Fruit fly (Drosophila melanogaster): ENCODE measurements around the gene CG5623.

Gene CG5623

dm6 chr3R:15767338-15767737 is at the start of gene CG5623:
Gene CG5623 (minus strand): TSS chr3R:15767438.
- no peak for TF ChIP-seq Atf3 (GFP tag; optimal IDR thresholded peaks at IDR 0.05)
- no peak for TF ChIP-seq pzg (GFP tag; optimal IDR thresholded peaks at IDR 0.05)
- no peak for TF ChIP-seq D19B (GFP tag; optimal IDR thresholded peaks at IDR 0.05)
- no peak for TF ChIP-seq CG6683 (GFP tag; optimal IDR thresholded peaks at IDR 0.05)
- TF ChIP-seq bab2 (GFP tag; optimal IDR thresholded peaks at IDR 0.05), result no peak
- TF ChIP-seq BEAF-32 (GFP tag; optimal IDR thresholded peaks at IDR 0.05), result no peak

- TF ChIP-seq ATbp (GFP tag; optimal IDR thresholded peaks at IDR 0.05), result peak; percentile 1
- no peak for TF ChIP-seq Oaz (GFP tag; IDR thresholded peaks at IDR 0.05)
- TF ChIP-seq CG17328 (GFP tag; IDR thresholded peaks at IDR 0.05), result peak; percentile 56
- TF ChIP-seq dan (GFP tag; IDR thresholded peaks at IDR 0.05), result peak; percentile 21; the same call in 1 of the 2 replicates
- no peak for TF ChIP-seq pzg (GFP tag; optimal IDR thresholded peaks at IDR 0.05)
- peak; percentile 31; the same call in 1 of the 2 replicates for TF ChIP-seq CG10366 (GFP tag; IDR thresholded peaks at IDR 0.05)
- peak; percentile 17 for TF ChIP-seq ind (GFP tag; optimal IDR thresholded peaks at IDR 0.05)
- TF ChIP-seq esg (GFP tag; conservative IDR thresholded peaks at IDR 0.05), result peak; percentile 24; the same call in 1 of the 2 replicates
- 0 out of 2 replicates have a peak, but pooled peaks have one; percentile 39 for TF ChIP-seq CG4730 (GFP tag; IDR thresholded peaks at IDR 0.05)
- TF ChIP-seq pfk (GFP tag; optimal IDR thresholded peaks at IDR 0.05), result no peak
- 0 out of 2 replicates have a peak, but pooled peaks have one; percentile 22 for TF ChIP-seq Ptx1 (GFP tag; IDR thresholded peaks at IDR 0.05)
- no peak for TF ChIP-seq CG4360 (GFP tag; IDR thresholded peaks at IDR 0.05)
- TF ChIP-seq wdn (GFP tag; IDR thresholded peaks at IDR 0.05), result 0 out of 2 replicates have a peak, but pooled peaks have one; percentile 5
- peak; percentile 13; the same call in 1 of the 3 replicates for TF ChIP-seq CG2199 (GFP tag; IDR thresholded peaks at IDR 0.05)
- TF ChIP-seq CG4820 (GFP tag; optimal IDR thresholded peaks at IDR 0.05), result peak; percentile 17
- peak; percentile 30; the same call in 1 of the 2 replicates for TF ChIP-seq CG32532 (GFP tag; IDR thresholded peaks at IDR 0.05)
- peak; percentile 47; the same call in 1 of the 2 replicates for TF ChIP-seq Rx (GFP tag; IDR thresholded peaks at IDR 0.05)
- no peak for TF ChIP-seq scrt (GFP tag; optimal IDR thresholded peaks at IDR 0.05)
- no peak for TF ChIP-seq CHES-1-like (GFP tag; optimal IDR thresholded peaks at IDR 0.05)
- peak; percentile 53 for TF ChIP-seq gem (tag; optimal IDR thresholded peaks at IDR 0.05)
- TF ChIP-seq fd96Cb (tag; optimal IDR thresholded peaks at IDR 0.05), result peak; percentile 9
- TF ChIP-seq zfh2 (GFP tag; optimal IDR thresholded peaks at IDR 0.05), result no peak
- TF ChIP-seq CG10959 (GFP tag; IDR thresholded peaks at IDR 0.05), result peak; percentile 53; the same call in 1 of the 2 replicates
- TF ChIP-seq Drgx (GFP tag; IDR thresholded peaks at IDR 0.05), result peak; percentile 46; the same call in 1 of the 2 replicates
- peak; percentile 28 for TF ChIP-seq lilli (GFP tag; optimal IDR thresholded peaks at IDR 0.05)
- peak; percentile 67 for TF ChIP-seq Xrp1 (GFP tag; IDR thresholded peaks at IDR 0.05)
- 0 out of 2 replicates have a peak, but pooled peaks have one; percentile 20 for TF ChIP-seq Ada2b (GFP tag; IDR thresholded peaks at IDR 0.05)
- no peak for TF ChIP-seq hkb (optimal IDR thresholded peaks at IDR 0.05)
- TF ChIP-seq hkb (GFP tag; IDR thresholded peaks at IDR 0.05), result no peak
- no peak for TF ChIP-seq onecut (GFP tag; IDR thresholded peaks at IDR 0.05)
- TF ChIP-seq CG34422 (GFP tag; IDR thresholded peaks at IDR 0.05), result peak; percentile 52; the same call in 1 of the 3 replicates
- TF ChIP-seq wek (GFP tag; optimal IDR thresholded peaks at IDR 0.05), result no peak
- peak; percentile 33; the same call in 1 of the 2 replicates for TF ChIP-seq CG11247 (GFP tag; IDR thresholded peaks at IDR 0.05)
- TF ChIP-seq H15 (GFP tag; IDR thresholded peaks at IDR 0.05), result 0 out of 3 replicates have a peak, but pooled peaks have one; percentile 22
- TF ChIP-seq Gug (GFP tag; IDR thresholded peaks at IDR 0.05), result peak; percentile 19; the same call in 1 of the 4 replicates
- peak; percentile 1 for TF ChIP-seq CG5245 (GFP tag; optimal IDR thresholded peaks at IDR 0.05)
- peak; percentile 47 for TF ChIP-seq Sox102F (GFP tag; optimal IDR thresholded peaks at IDR 0.05)
- TF ChIP-seq pnt (GFP tag; optimal IDR thresholded peaks at IDR 0.05), result peak; percentile 29
- peak; percentile 6 for TF ChIP-seq CG16863 (GFP tag; optimal IDR thresholded peaks at IDR 0.05)
- TF ChIP-seq Oli (tag; optimal IDR thresholded peaks at IDR 0.05), result no peak
- peak; percentile 37 for TF ChIP-seq Xbp1 (GFP tag; optimal IDR thresholded peaks at IDR 0.05)
- TF ChIP-seq dpn (GFP tag; optimal IDR thresholded peaks at IDR 0.05), result peak in 1 of 2 experiments; percentile 2
- TF ChIP-seq ems (GFP tag; optimal IDR thresholded peaks at IDR 0.05), result no peak
- TF ChIP-seq gsb (GFP tag; IDR thresholded peaks at IDR 0.05), result no peak
Observed at dm6 chr3R:15816276-15816675, 49.0 kb upstream of the CG5623 start.

All from whole organism, embryonic.